Fruit fly (Drosophila melanogaster) whole organism, prepupa: Measurements from ENCODE around the gene elB.

Source experiments
- Blimp-1 ChIP-seq: fragments of 200-800 bp; sonication (Bioruptor generic); optimal IDR thresholded peaks from 3 replicates; lab custom pipeline; 2017; ENCODE audit warnings: missing biosample characterization, missing genetic modification characterization, mild to moderate bottlenecking, moderate library complexity, missing genetic modification reagents
- CG11762 ChIP-seq: fragments of 200-800 bp; sonication (Bioruptor generic); optimal IDR thresholded peaks from 3 replicates; lab custom pipeline; 2016; ENCODE audit warnings: missing biosample characterization, missing genetic modification characterization; ENCODE audit not compliant: insufficient read depth
- CG11902 ChIP-seq: fragments of 200-800 bp; sonication (Bioruptor generic); optimal IDR thresholded peaks from 3 replicates; lab custom pipeline; 2016; ENCODE audit warnings: missing biosample characterization, missing genetic modification characterization
- CG15336 ChIP-seq: fragments of 200-800 bp; sonication (Bioruptor generic); IDR thresholded peaks from 2 replicates; pipeline ENCODE4 v1.3.6; 2022; ENCODE audit warnings: missing biosample characterization, missing genetic modification characterization
- CG16779 ChIP-seq: fragments of 200-800 bp; sonication (Bioruptor generic); optimal IDR thresholded peaks from 3 replicates; lab custom pipeline; 2017; ENCODE audit warnings: missing biosample characterization, mild to moderate bottlenecking, missing genetic modification characterization
- CG31627 ChIP-seq: fragments of 200-800 bp; sonication (Bioruptor generic); optimal IDR thresholded peaks from 3 replicates; lab custom pipeline; 2016; ENCODE audit warnings: missing biosample characterization, missing genetic modification characterization
- CG32006 ChIP-seq: fragments of 200-800 bp; sonication (Bioruptor generic); optimal IDR thresholded peaks from 3 replicates; lab custom pipeline; 2017; ENCODE audit warnings: missing biosample characterization, mild to moderate bottlenecking, missing genetic modification characterization
- CG3919 ChIP-seq: fragments of 200-800 bp; sonication (Bioruptor generic); optimal IDR thresholded peaks from 3 replicates; lab custom pipeline; 2016; ENCODE audit warnings: missing biosample characterization, missing genetic modification characterization
- CG6163 ChIP-seq: fragments of 200-800 bp; sonication (Bioruptor generic); IDR thresholded peaks from 3 replicates; pipeline ENCODE4 v1.3.6; 2022; ENCODE audit warnings: missing biosample characterization, missing genetic modification characterization
- CG6792 ChIP-seq: fragments of 200-800 bp; sonication (Bioruptor generic); optimal IDR thresholded peaks from 3 replicates; lab custom pipeline; 2016; ENCODE audit warnings: missing biosample characterization, missing genetic modification characterization
- CG6808 ChIP-seq: fragments of 200-800 bp; sonication (Bioruptor generic); optimal IDR thresholded peaks from 3 replicates; lab custom pipeline; 2017; ENCODE audit warnings: missing biosample characterization, missing genetic modification characterization, mild to moderate bottlenecking, moderate library complexity, missing genetic modification reagents
- CG8632 ChIP-seq: fragments of 200-800 bp; sonication (Bioruptor generic); optimal IDR thresholded peaks from 3 replicates; lab custom pipeline; 2016; ENCODE audit warnings: missing biosample characterization, missing genetic modification characterization
- CG9139 ChIP-seq: fragments of 200-800 bp; sonication (Bioruptor generic); optimal IDR thresholded peaks from 3 replicates; lab custom pipeline; 2017; ENCODE audit warnings: missing biosample characterization, mild to moderate bottlenecking, missing genetic modification characterization
- Eip75B ChIP-seq: fragments of 200-800 bp; sonication (Bioruptor generic); optimal IDR thresholded peaks from 3 replicates; lab custom pipeline; 2016; ENCODE audit warnings: missing biosample characterization, missing genetic modification characterization
- Eip78C ChIP-seq: fragments of 200-800 bp; sonication (Bioruptor generic); peaks from one replicate; lab custom pipeline; 2016; ENCODE audit warnings: missing biosample characterization, missing genetic modification characterization
- Ets96B ChIP-seq: fragments of 200-800 bp; optimal IDR thresholded peaks from 2 replicates; lab custom pipeline; 2019; ENCODE audit warnings: missing biosample characterization, mild to moderate bottlenecking, missing genetic modification characterization, moderate library complexity
- Gug ChIP-seq: fragments of 200-800 bp; sonication (Bioruptor generic); IDR thresholded peaks from 2 replicates; pipeline ENCODE4 v1.3.6; 2022; ENCODE audit warnings: missing biosample characterization, missing genetic modification characterization
- Hr4 ChIP-seq: fragments of 200-800 bp; sonication (Bioruptor generic); optimal IDR thresholded peaks from 3 replicates; lab custom pipeline; 2016; ENCODE audit warnings: missing biosample characterization, missing genetic modification characterization
- OdsH ChIP-seq: fragments of 200-800 bp; sonication (Bioruptor generic); optimal IDR thresholded peaks from 3 replicates; lab custom pipeline; 2016; ENCODE audit warnings: missing biosample characterization, missing genetic modification characterization
- Smox ChIP-seq: fragments of 200-800 bp; sonication (Bioruptor generic); optimal IDR thresholded peaks from 3 replicates; lab custom pipeline; 2016; ENCODE audit warnings: missing biosample characterization, missing genetic modification characterization
- achi ChIP-seq: fragments of 200-800 bp; sonication (Bioruptor generic); optimal IDR thresholded peaks from 3 replicates; lab custom pipeline; 2016; ENCODE audit warnings: missing biosample characterization, missing genetic modification characterization
- acj6 ChIP-seq: fragments of 200-800 bp; sonication (Bioruptor generic); optimal IDR thresholded peaks from 3 replicates; lab custom pipeline; 2016; ENCODE audit warnings: missing biosample characterization, missing genetic modification characterization
- cyc ChIP-seq: fragments of 200-800 bp; sonication (Bioruptor generic); optimal IDR thresholded peaks from 3 replicates; lab custom pipeline; 2016; ENCODE audit warnings: missing biosample characterization, missing genetic modification characterization
- dsx ChIP-seq: fragments of 200-800 bp; optimal IDR thresholded peaks from 3 replicates; lab custom pipeline; 2019; ENCODE audit warnings: missing biosample characterization, mild to moderate bottlenecking, missing genetic modification characterization, moderate library complexity; ENCODE audit not compliant: poor library complexity, severe bottlenecking
- fd59A ChIP-seq: fragments of 200-800 bp; sonication (Bioruptor generic); optimal IDR thresholded peaks from 2 replicates; lab custom pipeline; 2017; ENCODE audit warnings: missing biosample characterization, mild to moderate bottlenecking, missing genetic modification characterization, missing genetic modification reagents
- fkh ChIP-seq: fragments of 200-800 bp; sonication (Bioruptor generic); optimal IDR thresholded peaks from 3 replicates; lab custom pipeline; 2017; ENCODE audit warnings: missing biosample characterization, mild to moderate bottlenecking, missing genetic modification characterization, moderate library complexity
- pdm3 ChIP-seq: fragments of 200-800 bp; sonication (Bioruptor generic); optimal IDR thresholded peaks from 3 replicates; lab custom pipeline; 2016; ENCODE audit warnings: missing biosample characterization, missing genetic modification characterization
- spab ChIP-seq: fragments of 200-800 bp; sonication (Bioruptor generic); optimal IDR thresholded peaks from 2 replicates; lab custom pipeline; 2017; ENCODE audit warnings: missing biosample characterization, mild to moderate bottlenecking, missing genetic modification characterization, missing genetic modification reagents
- ss ChIP-seq, 2 experiments: fragments of 200-800 bp; sonication (Bioruptor generic); optimal IDR thresholded peaks; 2 replicates in 1 of 2; 3 replicates in 1 of 2; lab custom pipeline; 2017 to 2018; ENCODE audit warnings: mild to moderate bottlenecking in 2 of 2, missing biosample characterization in 2 of 2, missing genetic modification characterization in 2 of 2, moderate library complexity in 1 of 2
- svp ChIP-seq: fragments of 200-800 bp; sonication (Bioruptor generic); peaks from one replicate; lab custom pipeline; 2016; ENCODE audit warnings: missing biosample characterization, missing genetic modification characterization
- vri ChIP-seq: fragments of 200-800 bp; sonication (Bioruptor generic); optimal IDR thresholded peaks from 3 replicates; lab custom pipeline; 2016; ENCODE audit warnings: missing biosample characterization, mild to moderate bottlenecking, missing genetic modification characterization

Gene elB

dm6 chr2L:14430138-14430815 is 20.9 kb upstream of the elB start:
- no peak for TF ChIP-seq CG11762 (GFP tag; lab: Kevin White, UChicago)
- TF ChIP-seq CG6163 (GFP tag; lab: Robert Waterston, UW) = 0 out of 3 replicates have a peak, but pooled peaks have one; percentile 23
- TF ChIP-seq fkh (GFP tag; lab: Kevin White, UChicago) = peak; percentile 35

- no peak for TF ChIP-seq CG11902 (GFP tag; lab: Kevin White, UChicago)
- TF ChIP-seq cyc (GFP tag; lab: Kevin White, UChicago) = no peak
- TF ChIP-seq CG6792 = no peak
- TF ChIP-seq CG6808 = no peak
Observed at dm6 chr2L:14425089-14425488, 15.7 kb upstream of the elB start, which contains the start of gene Cpr35B. Gene Cpr35B, minus strand, starts transcription at chr2L:14425189.

- no peak for TF ChIP-seq CG8632
- no peak for TF ChIP-seq Hr4
- TF ChIP-seq CG9139 (GFP tag; lab: Kevin White, UChicago) = no peak
- TF ChIP-seq fd59A (GFP tag; lab: Kevin White, UChicago) = no peak
- no peak for TF ChIP-seq CG16779 (tag; lab: Kevin White, UChicago)
- no peak for TF ChIP-seq CG6163 (GFP tag; lab: Robert Waterston, UW)
- TF ChIP-seq svp (GFP tag; lab: Kevin White, UChicago) = peak; percentile 22
- TF ChIP-seq achi = no peak
- no peak for TF ChIP-seq Ets96B (tag; lab: Kevin White, UChicago)
- TF ChIP-seq Eip75B (GFP tag; lab: Kevin White, UChicago) = no peak
- no peak for TF ChIP-seq OdsH (GFP tag; lab: Kevin White, UChicago)
- peak; percentile 56 for TF ChIP-seq Eip78C (GFP tag; lab: Kevin White, UChicago)
- no peak for TF ChIP-seq acj6 (GFP tag; lab: Kevin White, UChicago)
- no peak for TF ChIP-seq CG15336 (GFP tag; lab: Robert Waterston, UW)
- no peak for TF ChIP-seq Gug
- TF ChIP-seq dsx (GFP tag; lab: Kevin White, UChicago) = no peak
- TF ChIP-seq spab = no peak
- no peak for TF ChIP-seq Smox (GFP tag; lab: Kevin White, UChicago)
Observed at dm6 chr2L:14422029-14422831, 12.9 kb upstream of the elB start.

- no peak for TF ChIP-seq CG9139 (GFP tag; lab: Kevin White, UChicago)
- TF ChIP-seq CG11762 (GFP tag; lab: Kevin White, UChicago) = no peak
- TF ChIP-seq CG8632 = no peak
- no peak for TF ChIP-seq Blimp-1 (GFP tag; lab: Kevin White, UChicago)
- no peak for TF ChIP-seq CG6808
- TF ChIP-seq vri (GFP tag; lab: Kevin White, UChicago) = no peak
- TF ChIP-seq CG16779 (tag; lab: Kevin White, UChicago) = no peak
- TF ChIP-seq pdm3 (GFP tag; lab: Kevin White, UChicago) = no peak
- no peak for TF ChIP-seq ss (GFP tag; optimal IDR thresholded peaks at IDR 0.05; lab: Kevin White, UChicago)
- no peak for TF ChIP-seq CG31627 (GFP tag; lab: Kevin White, UChicago)
- TF ChIP-seq, all 60 proteins: peak for 0
Observed at dm6 chr2L:14417231-14417630, 7.9 kb upstream of the elB start, which contains the start of gene Pburs. Gene Pburs, minus strand, starts transcription at chr2L:14417331.

- TF ChIP-seq CG32006 = no peak
- TF ChIP-seq CG3919 (GFP tag; lab: Kevin White, UChicago) = no peak
Observed at dm6 chr2L:14414291-14414893, 5.0 kb upstream of the elB start.
